Fruit fly (Drosophila melanogaster) whole organism, embryonic: ENCODE results near the gene Adgf-D.

Source experiments
- Bdp1 ChIP-seq: fragments of 200-800 bp; sonication (Bioruptor generic); optimal IDR thresholded peaks from 3 replicates; lab custom pipeline; 2016; ENCODE audit warnings: missing biosample characterization, missing genetic modification characterization
- BtbVII ChIP-seq: fragments of 200-800 bp; sonication (Bioruptor generic); optimal IDR thresholded peaks from 3 replicates; lab custom pipeline; 2017; ENCODE audit warnings: missing biosample characterization, mild to moderate bottlenecking, missing genetic modification characterization
- CG11398 ChIP-seq: fragments of 200-800 bp; sonication (Bioruptor generic); optimal IDR thresholded peaks from 2 replicates; lab custom pipeline; 2016; ENCODE audit warnings: missing biosample characterization, missing genetic modification characterization
- CG11696 ChIP-seq: fragments of 200-800 bp; sonication (Bioruptor generic); IDR thresholded peaks from 2 replicates; pipeline ENCODE4 v1.3.6; 2022; ENCODE audit warnings: missing biosample characterization, missing genetic modification characterization
- CG12744 ChIP-seq: fragments of 200-800 bp; sonication (Bioruptor generic); optimal IDR thresholded peaks from 2 replicates; lab custom pipeline; 2016; ENCODE audit warnings: missing biosample characterization, missing genetic modification characterization
- CG13624 ChIP-seq: fragments of 200-800 bp; sonication (Bioruptor generic); optimal IDR thresholded peaks from 2 replicates; lab custom pipeline; 2016; ENCODE audit warnings: missing biosample characterization, missing genetic modification characterization
- CG14441 ChIP-seq: fragments of 200-800 bp; sonication (Bioruptor generic); IDR thresholded peaks from 2 replicates; pipeline ENCODE4 v1.3.6; 2022; ENCODE audit warnings: missing biosample characterization, missing genetic modification characterization
- CG15011 ChIP-seq: fragments of 200-800 bp; sonication (Bioruptor generic); optimal IDR thresholded peaks from 3 replicates; lab custom pipeline; 2018; ENCODE audit warnings: missing biosample characterization, mild to moderate bottlenecking, missing genetic modification characterization
- CG15479 ChIP-seq: fragments of 200-800 bp; sonication (Bioruptor generic); optimal IDR thresholded peaks from 3 replicates; lab custom pipeline; 2019; ENCODE audit warnings: missing biosample characterization, mild to moderate bottlenecking, missing genetic modification characterization, moderate library complexity
- CG17328 ChIP-seq: fragments of 200-800 bp; sonication (Bioruptor generic); IDR thresholded peaks from 2 replicates; pipeline ENCODE4 v1.3.6; 2022; ENCODE audit warnings: missing biosample characterization, missing genetic modification characterization
- CG1792 ChIP-seq: fragments of 200-800 bp; sonication (Bioruptor generic); optimal IDR thresholded peaks from 2 replicates; lab custom pipeline; 2016; ENCODE audit warnings: missing biosample characterization, missing genetic modification characterization
- CG18262 ChIP-seq: fragments of 200-800 bp; optimal IDR thresholded peaks from 3 replicates; lab custom pipeline; 2019; ENCODE audit warnings: missing biosample characterization, mild to moderate bottlenecking, missing genetic modification characterization, moderate library complexity
- CG2116 ChIP-seq: fragments of 200-800 bp; sonication (Bioruptor generic); optimal IDR thresholded peaks from 3 replicates; lab custom pipeline; 2018; ENCODE audit warnings: missing biosample characterization, mild to moderate bottlenecking, missing genetic modification characterization
- CG2129 ChIP-seq: fragments of 200-800 bp; sonication (Bioruptor generic); IDR thresholded peaks from 2 replicates; pipeline ENCODE4 v1.3.6; 2022; ENCODE audit warnings: missing biosample characterization, missing genetic modification characterization; ENCODE audit not compliant: partially characterized antibody
- CG31388 ChIP-seq: fragments of 200-800 bp; sonication (Bioruptor generic); optimal IDR thresholded peaks from 2 replicates; lab custom pipeline; 2016; ENCODE audit warnings: missing biosample characterization, missing genetic modification characterization
- CG3407 ChIP-seq: fragments of 200-800 bp; sonication (Bioruptor generic); optimal IDR thresholded peaks from 2 replicates; lab custom pipeline; 2018; ENCODE audit warnings: missing biosample characterization, mild to moderate bottlenecking, missing genetic modification characterization
- CG4707 ChIP-seq: fragments of 200-800 bp; sonication (Bioruptor generic); optimal IDR thresholded peaks from 2 replicates; lab custom pipeline; 2018; ENCODE audit warnings: missing biosample characterization, mild to moderate bottlenecking, missing genetic modification characterization, moderate library complexity
- CG6254 ChIP-seq: fragments of 200-800 bp; sonication (Bioruptor generic); optimal IDR thresholded peaks from 3 replicates; lab custom pipeline; 2017; ENCODE audit warnings: mild to moderate bottlenecking, missing biosample characterization, missing genetic modification reagents, missing genetic modification characterization
- CG6813 ChIP-seq: fragments of 200-800 bp; sonication (Bioruptor generic); optimal IDR thresholded peaks from 2 replicates; lab custom pipeline; 2017; ENCODE audit warnings: missing biosample characterization, missing genetic modification characterization, mild to moderate bottlenecking, moderate library complexity, missing genetic modification reagents
- CG8089 ChIP-seq: fragments of 200-800 bp; sonication (Bioruptor generic); optimal IDR thresholded peaks from 3 replicates; lab custom pipeline; 2016; ENCODE audit warnings: missing biosample characterization, missing genetic modification characterization
- CG8388 ChIP-seq: fragments of 200-800 bp; sonication (Bioruptor generic); optimal IDR thresholded peaks from 2 replicates; lab custom pipeline; 2019; ENCODE audit warnings: missing biosample characterization, mild to moderate bottlenecking, missing genetic modification characterization, moderate library complexity
- Dad ChIP-seq: fragments of 200-800 bp; sonication (Bioruptor generic); optimal IDR thresholded peaks from 3 replicates; lab custom pipeline; 2016; ENCODE audit warnings: missing biosample characterization, missing genetic modification characterization
- H15 ChIP-seq: fragments of 200-800 bp; sonication (Bioruptor generic); IDR thresholded peaks from 3 replicates; pipeline ENCODE4 v1.3.6; 2022; ENCODE audit warnings: missing biosample characterization, missing genetic modification characterization
- HLH4C ChIP-seq: fragments of 200-800 bp; sonication (Bioruptor generic); IDR thresholded peaks from 3 replicates; pipeline ENCODE4 v1.3.6; 2022; ENCODE audit warnings: missing biosample characterization, missing genetic modification characterization; ENCODE audit not compliant: partially characterized antibody
- Hr78 ChIP-seq, 2 experiments: fragments of 200-800 bp in 1 of 2; fragments of >200 bp in 1 of 2; sonication (Bioruptor generic) in 1 of 2; optimal IDR thresholded peaks; 2 replicates each; lab custom pipeline; 2017 to 2019; ENCODE audit warnings: missing biosample characterization in 2 of 2, missing genetic modification characterization in 2 of 2, mild to moderate bottlenecking in 1 of 2, moderate library complexity in 1 of 2
- Kr ChIP-seq: fragments of 200-800 bp; sonication (Bioruptor generic); optimal IDR thresholded peaks from 2 replicates; lab custom pipeline; 2017; ENCODE audit warnings: missing biosample characterization, mild to moderate bottlenecking, missing genetic modification characterization
- MBD-R2 ChIP-seq: fragments of 200-800 bp; sonication (Bioruptor generic); IDR thresholded peaks from 2 replicates; pipeline ENCODE4 v1.3.6; 2022; ENCODE audit warnings: missing biosample characterization, missing genetic modification characterization
- Oaz ChIP-seq: fragments of 200-800 bp; sonication (Bioruptor generic); IDR thresholded peaks from 2 replicates; pipeline ENCODE4 v1.3.6; 2022; ENCODE audit warnings: missing biosample characterization, missing genetic modification characterization
- PHDP ChIP-seq: fragments of 200-800 bp; sonication (Bioruptor generic); optimal IDR thresholded peaks from 3 replicates; lab custom pipeline; 2018; ENCODE audit warnings: missing biosample characterization, mild to moderate bottlenecking, missing genetic modification characterization, moderate library complexity
- Ravus ChIP-seq: fragments of 200-800 bp; sonication (Bioruptor generic); IDR thresholded peaks from 2 replicates; pipeline ENCODE4 v1.3.6; 2022; ENCODE audit warnings: missing biosample characterization, missing genetic modification characterization
- Taf1 ChIP-seq: fragments of 200-800 bp; sonication (Bioruptor generic); IDR thresholded peaks from 2 replicates; pipeline ENCODE4 v1.3.6; 2022; ENCODE audit warnings: missing biosample characterization, missing genetic modification characterization
- ac ChIP-seq: fragments of 200-800 bp; sonication (Bioruptor generic); optimal IDR thresholded peaks from 3 replicates; lab custom pipeline; 2017; ENCODE audit warnings: missing biosample characterization, mild to moderate bottlenecking, missing genetic modification characterization
- crp ChIP-seq, 2 experiments: fragments of 200-800 bp; sonication (Bioruptor generic); optimal IDR thresholded peaks; 2 replicates in 1 of 2; 3 replicates in 1 of 2; lab custom pipeline; 2017; ENCODE audit warnings: missing biosample characterization in 2 of 2, missing genetic modification characterization in 2 of 2, mild to moderate bottlenecking in 1 of 2, moderate library complexity in 1 of 2
- cwo ChIP-seq: fragments of 200-800 bp; sonication (Bioruptor generic); optimal IDR thresholded peaks from 3 replicates; lab custom pipeline; 2017; ENCODE audit warnings: missing biosample characterization, missing genetic modification characterization, mild to moderate bottlenecking, moderate library complexity, missing genetic modification reagents
- dmrt99B ChIP-seq: fragments of 200-800 bp; sonication (Bioruptor generic); optimal IDR thresholded peaks from 2 replicates; lab custom pipeline; 2018; ENCODE audit warnings: missing biosample characterization, mild to moderate bottlenecking, missing genetic modification characterization, moderate library complexity
- grn ChIP-seq: fragments of 200-800 bp; sonication (Bioruptor generic); optimal IDR thresholded peaks from 3 replicates; lab custom pipeline; 2017; ENCODE audit warnings: missing biosample characterization, missing genetic modification characterization
- her ChIP-seq: fragments of 200-800 bp; sonication (Bioruptor generic); optimal IDR thresholded peaks from 2 replicates; lab custom pipeline; 2016; ENCODE audit warnings: missing biosample characterization, missing genetic modification characterization
- inv ChIP-seq: fragments of 200-800 bp; sonication (Bioruptor generic); IDR thresholded peaks from 2 replicates; pipeline ENCODE4 v1.3.6; 2022; ENCODE audit warnings: missing biosample characterization, missing genetic modification characterization; ENCODE audit not compliant: partially characterized antibody
- lmd ChIP-seq: fragments of 200-800 bp; sonication (Bioruptor generic); IDR thresholded peaks from 2 replicates; pipeline ENCODE4 v1.3.6; 2022; ENCODE audit warnings: missing biosample characterization, missing genetic modification characterization
- mam ChIP-seq: fragments of 200-800 bp; sonication (Bioruptor generic); optimal IDR thresholded peaks from 3 replicates; lab custom pipeline; 2016; ENCODE audit warnings: missing biosample characterization, missing genetic modification characterization
- nmo ChIP-seq: fragments of 200-800 bp; sonication (Bioruptor generic); optimal IDR thresholded peaks from 2 replicates; lab custom pipeline; 2018; ENCODE audit warnings: missing biosample characterization, mild to moderate bottlenecking, missing genetic modification characterization, moderate library complexity
- oc ChIP-seq: fragments of 200-800 bp; sonication (Bioruptor generic); optimal IDR thresholded peaks from 2 replicates; lab custom pipeline; 2018; ENCODE audit warnings: missing biosample characterization, mild to moderate bottlenecking, missing genetic modification characterization, moderate library complexity
- ro ChIP-seq: fragments of 200-800 bp; sonication (Bioruptor generic); IDR thresholded peaks from 2 replicates; pipeline ENCODE4 v1.3.6; 2022; ENCODE audit warnings: missing biosample characterization, missing genetic modification characterization
- sob ChIP-seq: fragments of 200-800 bp; sonication (Bioruptor generic); IDR thresholded peaks from 2 replicates; pipeline ENCODE4 v1.3.6; 2022; ENCODE audit warnings: missing biosample characterization, missing genetic modification characterization
- stc ChIP-seq: fragments of 200-800 bp; sonication (Bioruptor generic); IDR thresholded peaks from 2 replicates; pipeline ENCODE4 v1.3.6; 2022; ENCODE audit warnings: missing biosample characterization, missing genetic modification characterization
- tin ChIP-seq: fragments of 200-800 bp; sonication (Bioruptor generic); optimal IDR thresholded peaks from 3 replicates; lab custom pipeline; 2016; ENCODE audit warnings: missing biosample characterization, missing genetic modification characterization
- zen2 ChIP-seq: fragments of 200-800 bp; sonication (Bioruptor generic); IDR thresholded peaks from 3 replicates; pipeline ENCODE4 v1.3.6; 2022; ENCODE audit warnings: missing biosample characterization, missing genetic modification characterization; ENCODE audit not compliant: partially characterized antibody
- zf30C ChIP-seq: fragments of 200-800 bp; sonication (Bioruptor generic); optimal IDR thresholded peaks from 3 replicates; lab custom pipeline; 2018; ENCODE audit warnings: missing biosample characterization, mild to moderate bottlenecking, missing genetic modification characterization

Gene Adgf-D

dm6 chr3R:13676137-13677086 lies 28.8 kb downstream of the Adgf-D start, which contains the start of the genes Lkb1 and CG9588 (continued):
- TF ChIP-seq ro (peak; percentile 71), HLH4C (GFP tag; lab: Robert Waterston, UW) (no peak), CG6254 (no peak), CG12744 (GFP tag; lab: Kevin White, UChicago) (no peak), Kr (GFP tag; lab: Kevin White, UChicago) (no peak), PHDP (tag; lab: Kevin White, UChicago) (no peak), tin (GFP tag; lab: Kevin White, UChicago) (peak; percentile 4), H15 (peak; percentile 70), sob (GFP tag; lab: Robert Waterston, UW) (peak; percentile 80), mam (peak; percentile 35), CG13624 (GFP tag; lab: Kevin White, UChicago) (peak; percentile 45), nmo (GFP tag; lab: Kevin White, UChicago) (peak; percentile 43), cwo (GFP tag; lab: Kevin White, UChicago) (peak; percentile 33), CG2116 (GFP tag; lab: Kevin White, UChicago) (peak; percentile 41), CG11398 (no peak), Bdp1 (peak; percentile 49), CG6813 (no peak), zen2 (GFP tag; lab: Robert Waterston, UW) (no peak), BtbVII (GFP tag; lab: Kevin White, UChicago) (no peak), oc (tag; lab: Kevin White, UChicago) (no peak), CG8388 (GFP tag; lab: Kevin White, UChicago) (peak; percentile 31), CG31388 (GFP tag; lab: Kevin White, UChicago) (no peak), crp (GFP tag; optimal IDR thresholded peaks at IDR 0.05; lab: Kevin White, UChicago) (no peak), CG4707 (GFP tag; lab: Kevin White, UChicago) (no peak), inv (no peak), Oaz (GFP tag; lab: Robert Waterston, UW) (peak; percentile 56), zf30C (GFP tag; lab: Kevin White, UChicago) (no peak), CG14441 (GFP tag; lab: Robert Waterston, UW) (peak; percentile 83), her (GFP tag; lab: Kevin White, UChicago) (no peak), CG15479 (GFP tag; lab: Kevin White, UChicago) (no peak), CG8089 (no peak), CG3407 (GFP tag; lab: Kevin White, UChicago) (no peak), Ravus (GFP tag; lab: Robert Waterston, UW) (no peak; the same call in 1 of the 2 replicates), MBD-R2 (GFP tag; lab: Robert Waterston, UW) (peak; percentile 79), Dad (GFP tag; lab: Kevin White, UChicago) (peak; percentile 8), Taf1 (GFP tag; lab: Robert Waterston, UW) (peak; percentile 62; the same call in 1 of the 2 replicates), ac (GFP tag; lab: Kevin White, UChicago) (no peak), Hr78 (GFP tag; optimal IDR thresholded peaks at IDR 0.05; lab: Kevin White, UChicago) (no peak), lmd (GFP tag; lab: Robert Waterston, UW) (peak; percentile 82), stc (GFP tag; lab: Robert Waterston, UW) (no peak), dmrt99B (tag; lab: Kevin White, UChicago) (no peak), CG2129 (GFP tag; lab: Robert Waterston, UW) (no peak), grn (GFP tag; lab: Kevin White, UChicago) (no peak), CG17328 (peak; percentile 83), CG1792 (GFP tag; lab: Kevin White, UChicago) (no peak), CG11696 (GFP tag; lab: Robert Waterston, UW) (0 out of 2 replicates have a peak, but pooled peaks have one; percentile 43), CG15011 (GFP tag; lab: Kevin White, UChicago) (no peak), CG18262 (tag; lab: Kevin White, UChicago) (peak; percentile 20)
